Fruit fly (Drosophila melanogaster) whole organism, embryonic: ENCODE results near the gene Abca3.
A peak's percentile ranks its signal among the peaks of the same experiment; 100 is the strongest.

Source experiments
- Antp ChIP-seq: fragments of 200-800 bp; sonication (Bioruptor generic); optimal IDR thresholded peaks from 3 replicates; lab custom pipeline; 2016; ENCODE audit warnings: missing biosample characterization, missing genetic modification characterization
- Atf6 ChIP-seq: fragments of 200-800 bp; sonication (Bioruptor generic); IDR thresholded peaks from 2 replicates; pipeline ENCODE4 v1.3.6; 2022; ENCODE audit warnings: missing biosample characterization, missing genetic modification characterization
- Bteb2 ChIP-seq: fragments of 200-800 bp; sonication (Bioruptor generic); optimal IDR thresholded peaks from 2 replicates; lab custom pipeline; 2016; ENCODE audit warnings: missing biosample characterization, missing genetic modification characterization
- CG10462 ChIP-seq: fragments of 200-800 bp; sonication (Bioruptor generic); optimal IDR thresholded peaks from 2 replicates; lab custom pipeline; 2016; ENCODE audit warnings: missing biosample characterization, missing genetic modification characterization
- CG11085 ChIP-seq: fragments of 200-800 bp; sonication (Bioruptor generic); IDR thresholded peaks from 2 replicates; pipeline ENCODE4 v1.3.6; 2022; ENCODE audit warnings: missing biosample characterization, missing genetic modification characterization
- CG12236 ChIP-seq: fragments of 200-800 bp; sonication (Bioruptor generic); optimal IDR thresholded peaks from 2 replicates; lab custom pipeline; 2016; ENCODE audit warnings: missing biosample characterization, missing genetic modification characterization
- CG12942 ChIP-seq: fragments of 200-800 bp; sonication (Bioruptor generic); optimal IDR thresholded peaks from 3 replicates; lab custom pipeline; 2016; ENCODE audit warnings: missing biosample characterization, missing genetic modification characterization
- CG13296 ChIP-seq: fragments of 200-800 bp; sonication (Bioruptor generic); optimal IDR thresholded peaks from 3 replicates; lab custom pipeline; 2018; ENCODE audit warnings: missing biosample characterization, mild to moderate bottlenecking, missing genetic modification characterization
- CG13624 ChIP-seq: fragments of 200-800 bp; sonication (Bioruptor generic); optimal IDR thresholded peaks from 2 replicates; lab custom pipeline; 2016; ENCODE audit warnings: missing biosample characterization, missing genetic modification characterization
- CG13894 ChIP-seq: fragments of 200-800 bp; sonication (Bioruptor generic); optimal IDR thresholded peaks from 3 replicates; lab custom pipeline; 2018; ENCODE audit warnings: missing biosample characterization, mild to moderate bottlenecking, missing genetic modification characterization, moderate library complexity
- CG14050 ChIP-seq: fragments of 200-800 bp; sonication (Bioruptor generic); IDR thresholded peaks from 3 replicates; pipeline ENCODE4 v1.3.6; 2022; ENCODE audit warnings: missing biosample characterization, missing genetic modification characterization
- CG16813 ChIP-seq: fragments of 200-800 bp; sonication (Bioruptor generic); IDR thresholded peaks from 3 replicates; pipeline ENCODE4 v1.3.6; 2022; ENCODE audit warnings: missing biosample characterization, missing genetic modification characterization; ENCODE audit not compliant: partially characterized antibody
- CG17802 ChIP-seq: fragments of 200-800 bp; sonication (Bioruptor generic); optimal IDR thresholded peaks from 2 replicates; lab custom pipeline; 2018; ENCODE audit warnings: missing biosample characterization, mild to moderate bottlenecking, missing genetic modification characterization, moderate library complexity
- CG1832 ChIP-seq: fragments of 200-800 bp; sonication (Bioruptor generic); optimal IDR thresholded peaks from 2 replicates; lab custom pipeline; 2017; ENCODE audit warnings: missing biosample characterization, mild to moderate bottlenecking, missing genetic modification characterization, inconsistent platforms
- CG2712 ChIP-seq: fragments of 200-800 bp; optimal IDR thresholded peaks from 3 replicates; lab custom pipeline; 2019; ENCODE audit warnings: missing biosample characterization, mild to moderate bottlenecking, missing genetic modification characterization, moderate library complexity
- CG34376 ChIP-seq: fragments of 200-800 bp; sonication (Bioruptor generic); optimal IDR thresholded peaks from 2 replicates; lab custom pipeline; 2018; ENCODE audit warnings: missing biosample characterization, mild to moderate bottlenecking, missing genetic modification characterization
- CG42726 ChIP-seq: fragments of 200-800 bp; sonication (Bioruptor generic); IDR thresholded peaks from 2 replicates; pipeline ENCODE4 v1.3.6; 2022; ENCODE audit warnings: missing biosample characterization, missing genetic modification characterization; ENCODE audit not compliant: partially characterized antibody
- CG6683 ChIP-seq: fragments of 200-800 bp; sonication (Bioruptor generic); optimal IDR thresholded peaks from 2 replicates; lab custom pipeline; 2017; ENCODE audit warnings: missing biosample characterization, mild to moderate bottlenecking, missing genetic modification characterization, missing genetic modification reagents
- CG7963 ChIP-seq: fragments of 200-800 bp; sonication (Bioruptor generic); IDR thresholded peaks from 3 replicates; pipeline ENCODE4 v1.3.6; 2022; ENCODE audit warnings: missing biosample characterization, missing genetic modification characterization; ENCODE audit not compliant: partially characterized antibody
- CG7987 ChIP-seq: fragments of 200-800 bp; sonication (Bioruptor generic); optimal IDR thresholded peaks from 2 replicates; lab custom pipeline; 2018; ENCODE audit warnings: missing biosample characterization, mild to moderate bottlenecking, missing genetic modification characterization, moderate library complexity
- CG9437 ChIP-seq: fragments of 200-800 bp; sonication (Bioruptor generic); optimal IDR thresholded peaks from 2 replicates; lab custom pipeline; 2018; ENCODE audit warnings: missing biosample characterization, mild to moderate bottlenecking, missing genetic modification characterization
- CG9876 ChIP-seq: fragments of 200-800 bp; sonication (Bioruptor generic); optimal IDR thresholded peaks from 2 replicates; lab custom pipeline; 2016; ENCODE audit warnings: missing biosample characterization, missing genetic modification characterization
- CkIIα-i1 ChIP-seq: fragments of 200-800 bp; sonication (Bioruptor generic); IDR thresholded peaks from 2 replicates; pipeline ENCODE4 v1.3.6; 2022; ENCODE audit warnings: missing biosample characterization, missing genetic modification characterization
- D ChIP-seq, 2 experiments: fragments of 200-800 bp in 1 of 2; fragments of >200 bp in 1 of 2; sonication (Bioruptor generic) in 1 of 2; optimal IDR thresholded peaks; 2 replicates in 1 of 2; 3 replicates in 1 of 2; lab custom pipeline; 2017; ENCODE audit warnings: mild to moderate bottlenecking in 1 of 2, missing biosample characterization in 1 of 2, missing genetic modification characterization in 1 of 2, missing genetic modification reagents in 1 of 2
- D19B ChIP-seq: fragments of 200-800 bp; sonication (Bioruptor generic); optimal IDR thresholded peaks from 2 replicates; lab custom pipeline; 2017; ENCODE audit warnings: missing biosample characterization, mild to moderate bottlenecking, missing genetic modification characterization
- Dek ChIP-seq: fragments of 200-800 bp; sonication (Bioruptor generic); optimal IDR thresholded peaks from 3 replicates; lab custom pipeline; 2019; ENCODE audit warnings: missing biosample characterization, mild to moderate bottlenecking, missing genetic modification characterization, moderate library complexity
- Drgx ChIP-seq: fragments of 200-800 bp; sonication (Bioruptor generic); IDR thresholded peaks from 2 replicates; pipeline ENCODE4 v1.3.6; 2022; ENCODE audit warnings: missing biosample characterization, missing genetic modification characterization
- Ets97D ChIP-seq: fragments of 200-800 bp; sonication (Bioruptor generic); optimal IDR thresholded peaks from 3 replicates; lab custom pipeline; 2016; ENCODE audit warnings: missing biosample characterization, missing genetic modification characterization
- HmgZ ChIP-seq: fragments of 200-800 bp; sonication (Bioruptor generic); optimal IDR thresholded peaks from 2 replicates; lab custom pipeline; 2018; ENCODE audit warnings: missing biosample characterization, mild to moderate bottlenecking, missing genetic modification characterization
- Lpt ChIP-seq: fragments of >200 bp; optimal IDR thresholded peaks from 2 replicates; lab custom pipeline; 2018; ENCODE audit warnings: missing biosample characterization, missing genetic modification characterization
- NFAT ChIP-seq: fragments of 200-800 bp; sonication (Bioruptor generic); IDR thresholded peaks from 2 replicates; pipeline ENCODE4 v1.3.6; 2022; ENCODE audit warnings: missing biosample characterization, missing genetic modification characterization
- Pdp1 ChIP-seq, 2 experiments: fragments of 200-800 bp; sonication (Bioruptor generic); optimal IDR thresholded peaks; 3 replicates each; lab custom pipeline; 2016; ENCODE audit warnings: missing biosample characterization in 2 of 2, missing genetic modification characterization in 2 of 2, mild to moderate bottlenecking in 1 of 2, moderate library complexity in 1 of 2
- abd-A ChIP-seq: fragments of 200-800 bp; sonication (Bioruptor generic); optimal IDR thresholded peaks from 3 replicates; lab custom pipeline; 2019; ENCODE audit warnings: missing biosample characterization, mild to moderate bottlenecking, missing genetic modification characterization, moderate library complexity
- ac ChIP-seq: fragments of 200-800 bp; sonication (Bioruptor generic); optimal IDR thresholded peaks from 3 replicates; lab custom pipeline; 2017; ENCODE audit warnings: missing biosample characterization, mild to moderate bottlenecking, missing genetic modification characterization
- amos ChIP-seq: fragments of 200-800 bp; sonication (Bioruptor generic); IDR thresholded peaks from 2 replicates; pipeline ENCODE4 v1.3.6; 2022; ENCODE audit warnings: missing biosample characterization, missing genetic modification characterization; ENCODE audit not compliant: partially characterized antibody
- az2 ChIP-seq: fragments of 200-800 bp; sonication (Bioruptor generic); optimal IDR thresholded peaks from 3 replicates; lab custom pipeline; 2016; ENCODE audit warnings: missing biosample characterization, missing genetic modification characterization
- chm ChIP-seq: fragments of 200-800 bp; sonication (Bioruptor generic); IDR thresholded peaks from 2 replicates; pipeline ENCODE4 v1.3.6; 2022; ENCODE audit warnings: missing biosample characterization, missing genetic modification characterization
- dysf ChIP-seq: fragments of 200-800 bp; sonication (Bioruptor generic); IDR thresholded peaks from 3 replicates; pipeline ENCODE4 v1.3.6; 2022; ENCODE audit warnings: missing biosample characterization, missing genetic modification characterization
- fd3F ChIP-seq: fragments of 200-800 bp; sonication (Bioruptor generic); optimal IDR thresholded peaks from 2 replicates; lab custom pipeline; 2018; ENCODE audit warnings: missing biosample characterization, mild to moderate bottlenecking, missing genetic modification characterization, moderate library complexity
- gt ChIP-seq: fragments of 200-800 bp; sonication (Bioruptor generic); IDR thresholded peaks from 2 replicates; pipeline ENCODE4 v1.3.6; 2022; ENCODE audit warnings: missing biosample characterization, missing genetic modification characterization
- pho ChIP-seq: fragments of 200-800 bp; sonication (Bioruptor generic); optimal IDR thresholded peaks from 2 replicates; lab custom pipeline; 2016; ENCODE audit warnings: missing biosample characterization, missing genetic modification characterization
- pros ChIP-seq: fragments of 200-800 bp; sonication (Bioruptor generic); optimal IDR thresholded peaks from 3 replicates; lab custom pipeline; 2019; ENCODE audit warnings: missing biosample characterization, mild to moderate bottlenecking, missing genetic modification characterization, moderate library complexity
- psq ChIP-seq: fragments of 200-800 bp; sonication (Bioruptor generic); optimal IDR thresholded peaks from 2 replicates; lab custom pipeline; 2017; ENCODE audit warnings: missing biosample characterization, missing genetic modification characterization
- ro ChIP-seq: fragments of 200-800 bp; sonication (Bioruptor generic); IDR thresholded peaks from 2 replicates; pipeline ENCODE4 v1.3.6; 2022; ENCODE audit warnings: missing biosample characterization, missing genetic modification characterization
- trh ChIP-seq: fragments of 200-800 bp; sonication (Bioruptor generic); optimal IDR thresholded peaks from 2 replicates; lab custom pipeline; 2016; ENCODE audit warnings: missing biosample characterization, missing genetic modification characterization
- twi ChIP-seq: fragments of 200-800 bp; optimal IDR thresholded peaks from 2 replicates; lab custom pipeline; 2019; ENCODE audit warnings: missing biosample characterization, mild to moderate bottlenecking, missing genetic modification characterization, moderate library complexity
- unc-4 ChIP-seq: fragments of 200-800 bp; sonication (Bioruptor generic); IDR thresholded peaks from 2 replicates; pipeline ENCODE4 v1.3.6; 2022; ENCODE audit warnings: missing biosample characterization, missing genetic modification characterization; ENCODE audit not compliant: partially characterized antibody
- vvl ChIP-seq: fragments of 200-800 bp; sonication (Bioruptor generic); IDR thresholded peaks from 2 replicates; pipeline ENCODE4 v1.3.6; 2022; ENCODE audit warnings: missing biosample characterization, missing genetic modification characterization
- zen2 ChIP-seq: fragments of 200-800 bp; sonication (Bioruptor generic); IDR thresholded peaks from 3 replicates; pipeline ENCODE4 v1.3.6; 2022; ENCODE audit warnings: missing biosample characterization, missing genetic modification characterization; ENCODE audit not compliant: partially characterized antibody

The Abca3 gene

dm6 chrX:21322289-21322981 lies 16.0 kb upstream of the Abca3 start (continued):
- TF ChIP-seq Dek (tag; lab: Kevin White, UChicago) = no peak
- TF ChIP-seq chm (GFP tag; lab: Robert Waterston, UW) = no peak
- TF ChIP-seq az2 (GFP tag; lab: Kevin White, UChicago) = no peak
- TF ChIP-seq trh (GFP tag; lab: Kevin White, UChicago) = no peak
- TF ChIP-seq CG7987 (GFP tag; lab: Kevin White, UChicago) = no peak
- TF ChIP-seq Drgx (GFP tag; lab: Robert Waterston, UW) = no peak
- no peak for TF ChIP-seq CG12942
- TF ChIP-seq twi (tag; lab: Kevin White, UChicago) = no peak
- no peak for TF ChIP-seq CG10462 (GFP tag; lab: Kevin White, UChicago)
- TF ChIP-seq CG6683 (GFP tag; lab: Kevin White, UChicago) = peak; percentile 66
- TF ChIP-seq Pdp1 (GFP tag; optimal IDR thresholded peaks at IDR 0.05; lab: Kevin White, UChicago) = no peak
- no peak for TF ChIP-seq CG12236
- TF ChIP-seq zen2 = no peak
- peak; percentile 82 for TF ChIP-seq CG13296
- no peak for TF ChIP-seq Antp (GFP tag; lab: Kevin White, UChicago)
- no peak for TF ChIP-seq ac (GFP tag; lab: Kevin White, UChicago)
- no peak for TF ChIP-seq CG14050 (GFP tag; lab: Robert Waterston, UW)
- peak; percentile 50 for TF ChIP-seq D19B (GFP tag; lab: Kevin White, UChicago)
- TF ChIP-seq CG13894 = peak; percentile 51
- peak; percentile 47; the same call in 1 of the 2 replicates for TF ChIP-seq Atf6
- TF ChIP-seq pho (GFP tag; lab: Kevin White, UChicago) = no peak
- no peak for TF ChIP-seq ro (GFP tag; lab: Robert Waterston, UW)
- no peak for TF ChIP-seq CG13624
- no peak for TF ChIP-seq pros (GFP tag; lab: Kevin White, UChicago)
- no peak for TF ChIP-seq Lpt
- no peak for TF ChIP-seq Ets97D (GFP tag; lab: Kevin White, UChicago)
- peak; percentile 3 for TF ChIP-seq HmgZ (tag; lab: Kevin White, UChicago)
- no peak for TF ChIP-seq D (optimal IDR thresholded peaks at IDR 0.05; lab: Kevin White, UChicago)
- peak; percentile 34 for TF ChIP-seq D (GFP tag; optimal IDR thresholded peaks at IDR 0.05; lab: Kevin White, UChicago)
- no peak for TF ChIP-seq NFAT (GFP tag; lab: Robert Waterston, UW)
- no peak for TF ChIP-seq CG1832 (GFP tag; lab: Kevin White, UChicago)
- TF ChIP-seq CG42726 (GFP tag; lab: Robert Waterston, UW) = no peak
- no peak for TF ChIP-seq amos (GFP tag; lab: Robert Waterston, UW)
- no peak for TF ChIP-seq fd3F (GFP tag; lab: Kevin White, UChicago)
- TF ChIP-seq dysf (GFP tag; lab: Robert Waterston, UW) = peak; percentile 73; the same call in 2 of the 3 replicates
- TF ChIP-seq unc-4 (GFP tag; lab: Robert Waterston, UW) = no peak
- TF ChIP-seq CG17802 (tag; lab: Kevin White, UChicago) = no peak
- no peak for TF ChIP-seq psq (GFP tag; lab: Kevin White, UChicago)
- TF ChIP-seq CG9876 (GFP tag; lab: Kevin White, UChicago) = no peak
- TF ChIP-seq CkIIα-i1 (GFP tag; lab: Robert Waterston, UW) = no peak
- no peak for TF ChIP-seq abd-A (tag; lab: Kevin White, UChicago)
- TF ChIP-seq vvl (GFP tag; lab: Robert Waterston, UW) = peak; percentile 46
- TF ChIP-seq CG16813 (GFP tag; lab: Robert Waterston, UW) = no peak
- no peak for TF ChIP-seq CG11085 (GFP tag; lab: Robert Waterston, UW)
- TF ChIP-seq Bteb2 (GFP tag; lab: Kevin White, UChicago) = no peak
- TF ChIP-seq gt = no peak
- peak; percentile 77 for TF ChIP-seq CG2712 (tag; lab: Kevin White, UChicago)
- TF ChIP-seq CG9437 = no peak
- no peak for TF ChIP-seq CG7963 (GFP tag; lab: Robert Waterston, UW)
- peak; percentile 32 for TF ChIP-seq CG34376 (GFP tag; lab: Kevin White, UChicago)
